Worm (Caenorhabditis elegans): Measurements from ENCODE around the gene Y7A9A.1.

DNA sequence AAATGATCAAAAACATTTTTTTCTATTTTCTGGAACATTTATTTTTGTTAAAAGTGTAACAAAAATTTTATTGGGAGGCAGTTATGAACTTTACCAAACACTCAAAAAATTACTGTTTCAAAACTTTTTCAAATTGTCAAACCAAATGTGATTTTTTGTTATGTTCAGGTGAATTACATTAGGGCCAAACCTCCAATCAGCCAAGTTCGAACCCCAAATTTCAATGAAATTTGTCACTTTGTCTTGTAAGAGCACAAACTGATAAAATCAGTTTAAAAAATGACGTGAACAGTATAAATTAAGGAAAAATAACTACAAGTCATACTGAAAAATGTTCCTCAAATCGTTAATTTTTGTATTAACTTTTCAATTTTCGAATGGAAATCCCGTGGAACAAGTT, 5.3 kb downstream of the Y7A9A.1 start, which contains the start of gene H25K10.1:
- no peak for TF ChIP-seq zfp-2 (tag; optimal IDR thresholded peaks at IDR 0.05)
- TF ChIP-seq pha-4 (GFP tag; IDR thresholded peaks at IDR 0.05), result no peak
- TF ChIP-seq pha-4 (tag; optimal IDR thresholded peaks at IDR 0.05), result no peak
- TF ChIP-seq T20F7.1 (GFP tag; optimal IDR thresholded peaks at IDR 0.05), result no peak
- no peak for TF ChIP-seq ZK546.5 (tag; optimal IDR thresholded peaks at IDR 0.05)
- no peak for TF ChIP-seq mdl-1 (tag; optimal IDR thresholded peaks at IDR 0.05)
- TF ChIP-seq zag-1 (tag; optimal IDR thresholded peaks at IDR 0.05), result no peak
- TF ChIP-seq ZK337.2 (GFP tag; IDR thresholded peaks at IDR 0.05), result no peak
- no peak for TF ChIP-seq nhr-76 (tag; optimal IDR thresholded peaks at IDR 0.05)
- TF ChIP-seq F10B5.3 (tag; optimal IDR thresholded peaks at IDR 0.05), result no peak
- TF ChIP-seq ceh-32 (tag; optimal IDR thresholded peaks at IDR 0.05; ENCODE audit: poor library complexity), result no peak
- TF ChIP-seq egl-27 (tag; optimal IDR thresholded peaks at IDR 0.05), result no peak
- TF ChIP-seq ceh-20 (GFP tag; IDR thresholded peaks at IDR 0.05), result no peak
- TF ChIP-seq cey-2 (tag; optimal IDR thresholded peaks at IDR 0.05; ENCODE audit: borderline replicate concordance, insufficient read depth), result no peak

Data from whole organism, L4 larva.